Worm (Caenorhabditis elegans) whole organism, L4 larva: ENCODE data around the gene Y38E10A.17.
A peak's percentile ranks its signal among the peaks of the same experiment; 100 is the strongest.

ENCODE experiments used
- D1046.2 ChIP-seq: fragments of 200-800 bp; sonication (Bioruptor generic); IDR thresholded peaks from 2 replicates; pipeline ENCODE4 v1.3.6; 2022; ENCODE audit warnings: missing genetic modification characterization, missing compliant biosample characterization
- F37D6.2 ChIP-seq: sonication (generic microtip); optimal IDR thresholded peaks from 2 replicates; lab custom pipeline; 2016; ENCODE audit warnings: mild to moderate bottlenecking, missing genetic modification characterization, missing compliant biosample characterization
- T20F7.1 ChIP-seq: fragments of 200-800 bp; sonication (Bioruptor generic); optimal IDR thresholded peaks from 2 replicates; lab custom pipeline; 2018; ENCODE audit warnings: mild to moderate bottlenecking, missing genetic modification characterization, missing compliant biosample characterization
- Y48G9A.11 ChIP-seq: fragments of 200-800 bp; sonication (Bioruptor generic); IDR thresholded peaks from 2 replicates; pipeline ENCODE4 v1.3.6; 2022; ENCODE audit warnings: missing genetic modification reagents, missing genetic modification characterization, missing compliant biosample characterization
- aha-1 ChIP-seq: fragments of 150-350 bp; peaks from one replicate; lab custom pipeline; 2014; ENCODE audit warnings: missing biosample characterization, missing genetic modification characterization
- ceh-20 ChIP-seq: fragments of 200-800 bp; sonication (Bioruptor generic); IDR thresholded peaks from 2 replicates; pipeline ENCODE4 v1.3.6; 2022; ENCODE audit warnings: missing genetic modification reagents, missing genetic modification characterization, missing compliant biosample characterization
- ceh-82 ChIP-seq: sonication (generic microtip); optimal IDR thresholded peaks from 2 replicates; lab custom pipeline; 2017; ENCODE audit warnings: missing biosample characterization, missing genetic modification characterization
- cey-2 ChIP-seq: sonication (generic microtip); optimal IDR thresholded peaks from 3 replicates; lab custom pipeline; 2017; ENCODE audit warnings: missing genetic modification characterization, mild to moderate bottlenecking, missing compliant biosample characterization, antibody characterized with exemption, borderline replicate concordance; ENCODE audit not compliant: insufficient read depth
- daf-12 ChIP-seq: fragments of 150-350 bp; optimal IDR thresholded peaks from 2 replicates; lab custom pipeline; 2014; ENCODE audit warnings: missing biosample characterization, missing genetic modification reagents, missing genetic modification characterization
- daf-8 ChIP-seq: fragments of 200-800 bp; sonication (Bioruptor generic); IDR thresholded peaks from 2 replicates; pipeline ENCODE4 v1.3.6; 2022; ENCODE audit warnings: missing genetic modification characterization, missing compliant biosample characterization
- dmd-8 ChIP-seq: fragments of 200-800 bp; sonication (Bioruptor generic); IDR thresholded peaks from 2 replicates; pipeline ENCODE4 v1.3.6; 2022; ENCODE audit warnings: missing genetic modification characterization, missing compliant biosample characterization
- dve-1 ChIP-seq: sonication (generic microtip); optimal IDR thresholded peaks from 2 replicates; lab custom pipeline; 2017; ENCODE audit warnings: antibody characterized with exemption, mild to moderate bottlenecking, missing genetic modification characterization, missing compliant biosample characterization; ENCODE audit not compliant: insufficient read depth
- egl-43 ChIP-seq: fragments of 200-800 bp; sonication (Bioruptor generic); IDR thresholded peaks from 2 replicates; pipeline ENCODE4 v1.3.6; 2022; ENCODE audit warnings: missing genetic modification reagents, missing genetic modification characterization, missing compliant biosample characterization
- fkh-10 ChIP-seq: fragments of 150-350 bp; optimal IDR thresholded peaks from 2 replicates; lab custom pipeline; 2014; ENCODE audit warnings: missing biosample characterization, missing genetic modification reagents, missing genetic modification characterization
- lim-7 ChIP-seq: fragments of 200-800 bp; sonication (Bioruptor generic); IDR thresholded peaks from 2 replicates; pipeline ENCODE4 v1.3.6; 2022; ENCODE audit warnings: missing genetic modification characterization, missing compliant biosample characterization
- lin-1 ChIP-seq: fragments of 200-800 bp; sonication (Bioruptor generic); IDR thresholded peaks from 2 replicates; pipeline ENCODE4 v1.3.6; 2022; ENCODE audit warnings: missing genetic modification reagents, missing genetic modification characterization, missing compliant biosample characterization
- lin-39 ChIP-seq: fragments of 150-350 bp; optimal IDR thresholded peaks from 2 replicates; lab custom pipeline; 2014; ENCODE audit warnings: missing biosample characterization, missing genetic modification reagents, missing genetic modification characterization
- madf-5 ChIP-seq, 2 experiments: fragments of 200-800 bp; sonication (Bioruptor generic); IDR thresholded peaks; 2 replicates each; pipeline ENCODE4 v1.3.6; 2022; ENCODE audit warnings: missing compliant biosample characterization in 2 of 2, missing genetic modification characterization in 2 of 2
- mdt-29 ChIP-seq: fragments of 200-800 bp; sonication (Bioruptor generic); IDR thresholded peaks from 2 replicates; pipeline ENCODE4 v1.3.6; 2022; ENCODE audit warnings: missing genetic modification reagents, missing genetic modification characterization, missing compliant biosample characterization
- mxl-3 ChIP-seq: fragments of 200-800 bp; sonication (Bioruptor generic); optimal IDR thresholded peaks from 2 replicates; lab custom pipeline; 2018; ENCODE audit warnings: mild to moderate bottlenecking, missing genetic modification characterization, missing compliant biosample characterization
- nhr-10 ChIP-seq: fragments of 150-350 bp; optimal IDR thresholded peaks from 2 replicates; lab custom pipeline; 2014; ENCODE audit warnings: missing biosample characterization, missing genetic modification characterization
- nhr-102 ChIP-seq: sonication (generic microtip); optimal IDR thresholded peaks from 2 replicates; lab custom pipeline; 2016; ENCODE audit warnings: mild to moderate bottlenecking, missing genetic modification characterization, moderate library complexity, missing compliant biosample characterization
- nhr-111 ChIP-seq: fragments of 200-800 bp; sonication (Bioruptor generic); optimal IDR thresholded peaks from 2 replicates; lab custom pipeline; 2018; ENCODE audit warnings: mild to moderate bottlenecking, missing genetic modification characterization, missing compliant biosample characterization
- nhr-25 ChIP-seq: sonication (generic microtip); optimal IDR thresholded peaks from 2 replicates; lab custom pipeline; 2017; ENCODE audit warnings: missing genetic modification characterization, mild to moderate bottlenecking, missing compliant biosample characterization, antibody characterized with exemption, moderate library complexity, borderline replicate concordance; ENCODE audit not compliant: insufficient read depth
- rbr-2 ChIP-seq: sonication (generic microtip); optimal IDR thresholded peaks from 2 replicates; lab custom pipeline; 2016; ENCODE audit warnings: missing genotype, missing genetic modification characterization, missing compliant biosample characterization
- set-16 ChIP-seq: fragments of 200-800 bp; sonication (Bioruptor generic); IDR thresholded peaks from 2 replicates; pipeline ENCODE4 v1.3.6; 2022; ENCODE audit warnings: missing genetic modification reagents, missing genetic modification characterization, missing compliant biosample characterization
- snpc-1.2 ChIP-seq: fragments of 200-800 bp; sonication (Bioruptor generic); IDR thresholded peaks from 2 replicates; pipeline ENCODE4 v1.3.6; 2022; ENCODE audit warnings: missing genetic modification reagents, missing genetic modification characterization, missing compliant biosample characterization
- spr-3 ChIP-seq: fragments of 200-800 bp; sonication (Bioruptor generic); optimal IDR thresholded peaks from 2 replicates; lab custom pipeline; 2018; ENCODE audit warnings: mild to moderate bottlenecking, missing genetic modification characterization, missing compliant biosample characterization
- unc-130 ChIP-seq: sonication (generic microtip); optimal IDR thresholded peaks from 2 replicates; lab custom pipeline; 2016; ENCODE audit warnings: missing genetic modification reagents, missing genetic modification characterization, missing compliant biosample characterization
- unc-39 ChIP-seq: sonication (generic microtip); optimal IDR thresholded peaks from 2 replicates; lab custom pipeline; 2017; ENCODE audit warnings: missing biosample characterization, missing genetic modification characterization
- vab-7 ChIP-seq: fragments of 200-800 bp; sonication (Bioruptor generic); IDR thresholded peaks from 2 replicates; pipeline ENCODE4 v1.3.6; 2022; ENCODE audit warnings: missing genetic modification reagents, missing genetic modification characterization, missing compliant biosample characterization
- zfp-2 ChIP-seq: sonication (generic microtip); optimal IDR thresholded peaks from 2 replicates; lab custom pipeline; 2016; ENCODE audit warnings: mild to moderate bottlenecking, missing genetic modification characterization, missing compliant biosample characterization
- ztf-11 ChIP-seq: fragments of 150-350 bp; optimal IDR thresholded peaks from 2 replicates; lab custom pipeline; 2014; ENCODE audit warnings: missing biosample characterization, missing genetic modification characterization
- ztf-7 ChIP-seq: fragments of 150-350 bp; optimal IDR thresholded peaks from 2 replicates; lab custom pipeline; 2014; ENCODE audit warnings: missing biosample characterization, missing genetic modification characterization

Gene Y38E10A.17

ce11 chrII:12677975-12678866 is 43.6 kb upstream of the Y38E10A.17 start (continued):
- peak; percentile 85 for TF ChIP-seq spr-3 (GFP tag; lab: Kevin White, UChicago)
- no peak for TF ChIP-seq daf-8
- no peak for TF ChIP-seq ceh-82 (tag; lab: Kevin White, UChicago)
- 0 out of 2 replicates have a peak, but pooled peaks have one; percentile 24 for TF ChIP-seq lin-1 (GFP tag; lab: Robert Waterston, UW)
- TF ChIP-seq daf-12 (tag; lab: Kevin White, UChicago): no peak
- peak; percentile 49; the same call in 1 of the 2 replicates for TF ChIP-seq ceh-20
- peak; percentile 67 for TF ChIP-seq dve-1 (tag; lab: Kevin White, UChicago)
- peak; percentile 76 for TF ChIP-seq nhr-102
- TF ChIP-seq fkh-10 (GFP tag; lab: Kevin White, UChicago): peak; percentile 56
- TF ChIP-seq F37D6.2 (tag; lab: Kevin White, UChicago): peak; percentile 17
- TF ChIP-seq, all 104 proteins: peak for 68

ce11 chrII:12677710-12677974 is 43.0 kb upstream of the Y38E10A.17 start, which contains the start of gene Y38E10A.22:
Y38E10A.22 (minus strand) TSS chrII:12677810.
- TF ChIP-seq D1046.2: no peak
- TF ChIP-seq unc-39: no peak
- no peak for TF ChIP-seq cey-2 (tag; lab: Kevin White, UChicago)
- TF ChIP-seq snpc-1.2: no peak
- no peak for TF ChIP-seq zfp-2
- no peak for TF ChIP-seq lin-1 (GFP tag; lab: Robert Waterston, UW)
- TF ChIP-seq ztf-7: no peak
- TF ChIP-seq nhr-25: no peak
- no peak for TF ChIP-seq mdt-29 (GFP tag; lab: Robert Waterston, UW)
- TF ChIP-seq T20F7.1 (GFP tag; lab: Kevin White, UChicago): no peak
- TF ChIP-seq lim-7 (GFP tag; lab: Robert Waterston, UW): no peak
- no peak for TF ChIP-seq lin-39 (tag; lab: Kevin White, UChicago)

- TF ChIP-seq vab-7 (GFP tag; lab: Robert Waterston, UW) (0 out of 2 replicates have a peak, but pooled peaks have one; percentile 11), set-16 (GFP tag; lab: Robert Waterston, UW) (0 out of 2 replicates have a peak, but pooled peaks have one; percentile 22), dmd-8 (GFP tag; lab: Robert Waterston, UW) (no peak), mxl-3 (GFP tag; lab: Kevin White, UChicago) (no peak), spr-3 (GFP tag; lab: Kevin White, UChicago) (no peak)
Observed at ce11 chrII:12673311-12673710, 38.7 kb upstream of the Y38E10A.17 start.

ce11 chrII:12672512-12672911 is 37.9 kb upstream of the Y38E10A.17 start:
- TF ChIP-seq ztf-11 (tag; lab: Kevin White, UChicago) (no peak), madf-5 (GFP tag; IDR thresholded peaks at IDR 0.05; lab: Robert Waterston, UW) (no peak), Y48G9A.11 (0 out of 2 replicates have a peak, but pooled peaks have one; percentile 13), aha-1 (tag; lab: Kevin White, UChicago) (peak; percentile 93), nhr-10 (tag; lab: Kevin White, UChicago) (no peak), rbr-2 (no peak), nhr-111 (no peak), egl-43 (GFP tag; lab: Robert Waterston, UW) (peak; percentile 74), unc-130 (GFP tag; lab: Kevin White, UChicago) (no peak), snpc-1.2 (no peak)
